Fruit fly (Drosophila melanogaster) Kc167 (cell line): ENCODE measurements around the gene fon.

Experiments
- Myc ChIP-seq: fragments of >200 bp; optimal IDR thresholded peaks from 2 replicates; lab custom pipeline; 2017; ENCODE audit warnings: missing external identifiers
- Sin3A ChIP-seq: fragments of >200 bp; optimal IDR thresholded peaks from 2 replicates; lab custom pipeline; 2018; ENCODE audit warnings: missing external identifiers
- h ChIP-seq: fragments of >200 bp; optimal IDR thresholded peaks from 3 replicates; lab custom pipeline; 2018; ENCODE audit warnings: missing external identifiers
- insv ChIP-seq: fragments of >200 bp; optimal IDR thresholded peaks from 3 replicates; lab custom pipeline; 2018; ENCODE audit warnings: missing external identifiers
- psq ChIP-seq: fragments of >200 bp; optimal IDR thresholded peaks from 2 replicates; lab custom pipeline; 2017; ENCODE audit warnings: missing external identifiers
- ttk ChIP-seq: sonication (Bioruptor generic); optimal IDR thresholded peaks from 2 replicates; lab custom pipeline; 2017; ENCODE audit warnings: missing external identifiers

DNA sequence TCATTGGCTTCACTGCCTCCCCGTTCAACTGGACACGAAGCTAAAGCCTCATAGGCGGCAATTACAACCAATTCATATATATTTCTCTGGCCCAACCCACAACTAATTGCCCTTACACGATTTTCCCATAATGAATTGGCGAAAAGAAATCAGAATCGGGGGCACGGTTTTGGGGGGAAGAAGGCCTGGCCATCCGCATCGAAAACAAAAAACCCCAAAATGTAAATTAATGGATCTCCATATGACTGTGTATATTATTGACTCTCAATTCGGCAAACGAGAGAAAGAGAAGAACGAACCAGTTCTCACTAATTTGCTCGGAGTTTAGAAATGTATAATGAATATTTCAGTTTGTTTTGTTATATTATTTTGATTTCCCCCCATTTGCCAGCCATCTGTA lies 3.0 kb upstream of the fon start:
- TF ChIP-seq Myc (no peak), psq (no peak), ttk (lab: Kevin White, UChicago) (no peak), insv (lab: Kevin White, UChicago) (no peak), Sin3A (lab: Kevin White, UChicago) (no peak), h (lab: Kevin White, UChicago) (no peak)
